Fruit fly (Drosophila melanogaster): ENCODE results near the gene Taf12.
A peak's percentile ranks its signal among the peaks of the same experiment; 100 is the strongest.

Gene Taf12

DNA sequence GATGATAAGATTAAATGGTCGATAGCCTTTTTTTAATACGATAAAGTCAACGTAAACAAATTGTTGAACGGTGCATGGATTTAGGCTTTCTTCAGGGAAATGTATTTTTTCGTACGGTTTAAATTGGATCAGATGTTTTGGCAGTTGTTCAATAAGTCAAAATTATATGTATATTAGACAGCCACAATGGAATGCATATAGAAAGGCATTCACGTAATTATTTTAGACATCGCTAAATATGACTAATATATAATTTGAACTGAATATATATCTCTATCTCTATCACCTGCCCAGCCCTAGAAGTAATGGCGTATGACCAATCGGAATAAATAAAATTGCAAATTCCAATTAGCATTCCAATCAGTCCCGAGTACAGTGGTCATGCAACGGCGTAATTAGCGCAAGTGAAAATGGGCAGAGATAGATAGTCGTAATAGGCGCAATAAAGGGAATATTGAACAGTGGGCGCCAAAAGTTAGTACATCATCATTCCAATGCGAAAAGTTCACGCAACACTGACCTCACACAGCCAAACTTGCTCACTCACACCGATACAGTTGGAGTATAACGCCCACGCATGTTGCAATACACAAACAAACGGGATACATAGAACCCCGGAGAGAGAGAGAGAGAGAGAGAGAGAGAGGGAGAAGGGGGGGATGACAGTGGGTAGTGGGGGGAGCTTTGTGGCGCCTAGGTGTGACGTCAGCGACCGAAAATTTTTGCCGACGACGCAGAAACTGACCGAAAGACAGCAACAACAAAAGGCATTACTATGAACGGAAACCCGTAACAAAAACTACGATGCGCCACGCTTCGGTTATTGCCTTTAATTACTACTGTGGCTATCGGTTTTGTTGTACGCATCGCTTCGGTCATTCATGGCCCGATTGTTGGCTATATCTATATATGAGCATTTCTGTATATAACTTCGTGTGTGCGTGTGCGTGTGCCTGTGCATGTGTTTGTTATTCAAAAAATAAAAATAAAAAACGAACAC lies 30.8 kb downstream of the Taf12 start:
- TF ChIP-seq sv (GFP tag; optimal IDR thresholded peaks at IDR 0.05), result no peak
- TF ChIP-seq tai (GFP tag; optimal IDR thresholded peaks at IDR 0.05), result peak; percentile 22
- TF ChIP-seq pan (optimal IDR thresholded peaks at IDR 0.05), result no peak
- TF ChIP-seq N (GFP tag; optimal IDR thresholded peaks at IDR 0.05), result no peak
- no peak for TF ChIP-seq Mio (GFP tag; optimal IDR thresholded peaks at IDR 0.05)
- no peak for TF ChIP-seq HLH106 (tag; optimal IDR thresholded peaks at IDR 0.05)
- no peak for TF ChIP-seq Myc (optimal IDR thresholded peaks at IDR 0.05)
- no peak for TF ChIP-seq lola (GFP tag; optimal IDR thresholded peaks at IDR 0.05)
- TF ChIP-seq dmrt93B (GFP tag; optimal IDR thresholded peaks at IDR 0.05), result no peak
- TF ChIP-seq woc (GFP tag; optimal IDR thresholded peaks at IDR 0.05), result no peak
- no peak for TF ChIP-seq brk (GFP tag; optimal IDR thresholded peaks at IDR 0.05)
- no peak for TF ChIP-seq OdsH (GFP tag; optimal IDR thresholded peaks at IDR 0.05)
- peak; percentile 13 for TF ChIP-seq sage (GFP tag; optimal IDR thresholded peaks at IDR 0.05)
- no peak for TF ChIP-seq Hr78 (GFP tag; optimal IDR thresholded peaks at IDR 0.05)
- no peak for TF ChIP-seq Hr83 (GFP tag; optimal IDR thresholded peaks at IDR 0.05; ENCODE audit: poor library complexity, severe bottlenecking)
- no peak for TF ChIP-seq Hnf4 (GFP tag; optimal IDR thresholded peaks at IDR 0.05)
- TF ChIP-seq CG9705 (GFP tag; optimal IDR thresholded peaks at IDR 0.05), result no peak

DNA sequence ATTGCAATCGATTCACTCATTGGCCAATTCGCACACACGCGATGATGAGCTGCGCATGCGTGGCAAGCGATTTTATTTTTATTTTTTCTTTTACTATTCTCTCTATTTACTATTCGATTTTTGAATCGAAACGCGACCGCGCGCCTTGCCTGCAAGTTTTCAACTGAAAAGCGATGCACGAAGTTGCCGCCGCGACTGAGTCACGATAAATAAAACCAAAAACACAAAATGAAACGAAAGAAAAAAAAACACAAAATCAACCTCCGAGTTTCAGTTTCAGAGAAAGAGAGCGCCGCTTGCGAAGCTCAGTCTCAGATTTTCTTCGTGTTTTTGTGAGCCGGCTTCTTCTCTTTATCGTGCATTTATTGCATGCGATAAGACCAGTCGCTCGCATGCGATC lies 32.7 kb downstream of the Taf12 start:
- TF ChIP-seq Dif (GFP tag; optimal IDR thresholded peaks at IDR 0.05; ENCODE audit: partially characterized antibody) (no peak), dl (GFP tag; optimal IDR thresholded peaks at IDR 0.05; ENCODE audit: insufficient read depth in 1 of 2, partially characterized antibody in 2 of 2) (peak in 1 of 2 experiments; percentile 8)

DNA sequence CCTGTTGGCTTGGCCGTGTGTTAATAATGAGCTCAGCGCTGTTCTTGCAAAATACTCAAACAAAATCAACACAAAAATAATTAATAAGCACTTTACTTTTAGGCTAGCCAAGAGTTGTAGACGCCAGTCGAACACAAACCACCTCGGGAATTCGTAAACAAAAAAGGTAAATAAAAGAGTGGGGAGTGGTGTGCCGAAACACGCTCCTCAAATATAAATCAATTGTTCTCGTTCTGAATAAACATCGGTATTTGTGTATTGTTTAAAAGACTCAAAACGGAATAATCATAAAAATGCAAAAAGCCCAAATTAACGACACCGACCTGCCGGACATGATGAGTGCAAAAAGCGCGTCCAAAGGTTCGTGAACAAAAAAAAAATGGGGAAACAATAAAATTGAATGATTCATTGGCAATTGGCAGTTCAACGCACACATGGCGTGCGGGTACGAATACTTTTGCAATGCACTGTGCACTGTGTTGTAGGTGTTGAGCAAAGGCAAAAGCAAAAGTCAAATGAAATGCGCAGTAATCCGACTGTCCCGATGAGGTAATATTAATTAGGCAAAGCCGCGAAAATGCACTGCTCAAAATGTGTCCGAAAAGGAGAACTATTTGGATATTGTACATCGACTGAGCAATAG lies 39.4 kb downstream of the Taf12 start:
- TF ChIP-seq OdsH (GFP tag; optimal IDR thresholded peaks at IDR 0.05) (no peak), Dfd (GFP tag; optimal IDR thresholded peaks at IDR 0.05) (no peak), ey (GFP tag; optimal IDR thresholded peaks at IDR 0.05) (no peak), CG32264 (GFP tag; optimal IDR thresholded peaks at IDR 0.05) (peak; percentile 36), Vsx2 (GFP tag; optimal IDR thresholded peaks at IDR 0.05; ENCODE audit: partially characterized antibody) (no peak), Hr83 (GFP tag; optimal IDR thresholded peaks at IDR 0.05; ENCODE audit: poor library complexity, severe bottlenecking) (no peak), Jra (GFP tag; optimal IDR thresholded peaks at IDR 0.05) (no peak), jim (GFP tag; optimal IDR thresholded peaks at IDR 0.05) (no peak), h (GFP tag; optimal IDR thresholded peaks at IDR 0.05) (peak; percentile 50), Myc (optimal IDR thresholded peaks at IDR 0.05) (no peak), usp (GFP tag; optimal IDR thresholded peaks at IDR 0.05) (no peak), HLH106 (tag; optimal IDR thresholded peaks at IDR 0.05) (peak; percentile 2), CrebA (GFP tag; optimal IDR thresholded peaks at IDR 0.05; ENCODE audit: borderline replicate concordance) (no peak), Abd-B (GFP tag; optimal IDR thresholded peaks at IDR 0.05) (no peak), Sp1 (GFP tag; optimal IDR thresholded peaks at IDR 0.05) (peak; percentile 13), Hnf4 (GFP tag; optimal IDR thresholded peaks at IDR 0.05) (peak; percentile 42), dl (GFP tag; optimal IDR thresholded peaks at IDR 0.05; ENCODE audit: insufficient read depth in 1 of 2, partially characterized antibody in 2 of 2) (no peak), Hr78 (GFP tag; optimal IDR thresholded peaks at IDR 0.05) (no peak), CG9705 (GFP tag; optimal IDR thresholded peaks at IDR 0.05) (no peak), pan (optimal IDR thresholded peaks at IDR 0.05) (no peak), br (GFP tag; optimal IDR thresholded peaks at IDR 0.05) (no peak), sv (GFP tag; optimal IDR thresholded peaks at IDR 0.05) (no peak), sage (GFP tag; optimal IDR thresholded peaks at IDR 0.05) (no peak), Dif (GFP tag; optimal IDR thresholded peaks at IDR 0.05; ENCODE audit: partially characterized antibody) (no peak), tai (GFP tag; optimal IDR thresholded peaks at IDR 0.05) (no peak), dsf (GFP tag; optimal IDR thresholded peaks at IDR 0.05; ENCODE audit: borderline replicate concordance) (no peak), lola (GFP tag; optimal IDR thresholded peaks at IDR 0.05) (no peak), Mio (GFP tag; optimal IDR thresholded peaks at IDR 0.05) (no peak), foxo (GFP tag; optimal IDR thresholded peaks at IDR 0.05) (peak in 1 of 2 experiments; percentile 29), fru (GFP tag; optimal IDR thresholded peaks at IDR 0.05) (peak; percentile 62), woc (GFP tag; optimal IDR thresholded peaks at IDR 0.05) (no peak), N (GFP tag; optimal IDR thresholded peaks at IDR 0.05) (no peak), rgr (GFP tag; optimal IDR thresholded peaks at IDR 0.05) (no peak), brk (GFP tag; optimal IDR thresholded peaks at IDR 0.05) (no peak), GATAd (GFP tag; optimal IDR thresholded peaks at IDR 0.05) (no peak), psq (GFP tag; optimal IDR thresholded peaks at IDR 0.05) (peak; percentile 42), dmrt93B (GFP tag; optimal IDR thresholded peaks at IDR 0.05) (no peak), Rel (GFP tag; optimal IDR thresholded peaks at IDR 0.05) (no peak), Rel (tag; optimal IDR thresholded peaks at IDR 0.05) (peak; percentile 30)

All from whole organism, wandering third instar larva.